Fruit fly (Drosophila melanogaster) whole organism, adult: ENCODE data around the gene Diap1.

Experiments
- CG11617 ChIP-seq: fragments of 200-800 bp; sonication (Bioruptor generic); optimal IDR thresholded peaks from 2 replicates; lab custom pipeline; 2017; ENCODE audit warnings: mild to moderate bottlenecking, missing biosample characterization, missing genetic modification reagents, missing genetic modification characterization
- CG12768 ChIP-seq: fragments of 200-800 bp; sonication (Bioruptor generic); optimal IDR thresholded peaks from 2 replicates; lab custom pipeline; 2017; ENCODE audit warnings: missing biosample characterization, missing genetic modification characterization, mild to moderate bottlenecking, moderate library complexity, missing genetic modification reagents
- CG14711 ChIP-seq: fragments of 200-800 bp; sonication (Bioruptor generic); optimal IDR thresholded peaks from 2 replicates; lab custom pipeline; 2018; ENCODE audit warnings: missing biosample characterization, mild to moderate bottlenecking, missing genetic modification characterization, moderate library complexity
- CG33017 ChIP-seq: fragments of 200-800 bp; sonication (Bioruptor generic); optimal IDR thresholded peaks from 2 replicates; lab custom pipeline; 2018; ENCODE audit warnings: missing biosample characterization, mild to moderate bottlenecking, missing genetic modification characterization, moderate library complexity
- CG5204 ChIP-seq: fragments of 200-800 bp; sonication (Bioruptor generic); optimal IDR thresholded peaks from 2 replicates; lab custom pipeline; 2016; ENCODE audit warnings: missing biosample characterization, missing genetic modification characterization
- CG7045 ChIP-seq: fragments of 200-800 bp; sonication (Bioruptor generic); optimal IDR thresholded peaks from 2 replicates; lab custom pipeline; 2017; ENCODE audit warnings: missing biosample characterization, mild to moderate bottlenecking, missing genetic modification characterization
- CG7101 ChIP-seq: fragments of 200-800 bp; sonication (Bioruptor generic); optimal IDR thresholded peaks from 2 replicates; lab custom pipeline; 2018; ENCODE audit warnings: missing biosample characterization, mild to moderate bottlenecking, missing genetic modification characterization, moderate library complexity
- Clk ChIP-seq: fragments of 200-800 bp; sonication (Bioruptor generic); optimal IDR thresholded peaks from 2 replicates; lab custom pipeline; 2017; ENCODE audit warnings: missing biosample characterization, missing genetic modification characterization
- Crg-1 ChIP-seq: fragments of 200-800 bp; sonication (Bioruptor generic); optimal IDR thresholded peaks from 2 replicates; lab custom pipeline; 2016; ENCODE audit warnings: missing biosample characterization, missing genetic modification characterization
- Hr96 ChIP-seq: fragments of 200-800 bp; sonication (Bioruptor generic); optimal IDR thresholded peaks from 2 replicates; lab custom pipeline; 2016; ENCODE audit warnings: missing biosample characterization, missing genetic modification characterization
- bab1 ChIP-seq: fragments of 200-800 bp; sonication (Bioruptor generic); optimal IDR thresholded peaks from 3 replicates; lab custom pipeline; 2019; ENCODE audit warnings: missing biosample characterization, mild to moderate bottlenecking, missing genetic modification characterization, moderate library complexity
- cic ChIP-seq: fragments of 200-800 bp; sonication (Bioruptor generic); optimal IDR thresholded peaks from 2 replicates; lab custom pipeline; 2017; ENCODE audit warnings: missing biosample characterization, mild to moderate bottlenecking, missing genetic modification characterization, moderate library complexity
- cnc ChIP-seq, 2 experiments: fragments of >200 bp; optimal IDR thresholded peaks; 2 replicates each; lab custom pipeline; 2017
- kay ChIP-seq: fragments of 200-800 bp; sonication (Bioruptor generic); peaks from one replicate; lab custom pipeline; 2016; ENCODE audit warnings: missing biosample characterization, missing genetic modification characterization, borderline replicate concordance
- tj ChIP-seq: fragments of 200-800 bp; sonication (Bioruptor generic); optimal IDR thresholded peaks from 3 replicates; lab custom pipeline; 2017; ENCODE audit warnings: missing biosample characterization, mild to moderate bottlenecking, missing genetic modification characterization, moderate library complexity
- toe ChIP-seq: fragments of 200-800 bp; sonication (Bioruptor generic); optimal IDR thresholded peaks from 2 replicates; lab custom pipeline; 2016; ENCODE audit warnings: missing biosample characterization, missing genetic modification characterization

Diap1 gene

DNA sequence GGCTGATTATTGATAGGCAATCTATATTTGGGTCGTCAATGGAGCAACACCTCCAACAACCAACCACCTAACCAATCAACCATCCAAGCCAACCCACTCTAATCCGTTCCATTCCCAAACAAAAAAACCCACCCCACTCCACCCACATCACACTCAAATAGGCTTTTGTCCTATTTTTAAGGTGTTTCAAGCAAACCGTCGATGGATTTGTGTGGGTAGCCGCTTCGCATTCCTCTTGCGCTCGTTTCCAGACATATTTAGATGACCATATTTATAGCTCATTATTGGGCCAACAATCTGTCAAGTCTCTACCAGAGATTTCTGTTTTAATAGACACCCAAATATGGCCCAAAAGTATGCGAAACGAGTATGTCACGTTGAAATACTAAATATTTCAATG, 52.6 kb downstream of the Diap1 start:
- TF ChIP-seq CG14711 (tag; lab: Kevin White, UChicago) = no peak
- no peak for TF ChIP-seq CG12768 (GFP tag; lab: Kevin White, UChicago)
- TF ChIP-seq cic (GFP tag; lab: Kevin White, UChicago) = no peak
- TF ChIP-seq bab1 (GFP tag; lab: Kevin White, UChicago) = no peak
- TF ChIP-seq CG33017 (tag; lab: Kevin White, UChicago) = no peak
- no peak for TF ChIP-seq CG7045
- TF ChIP-seq kay (GFP tag; lab: Kevin White, UChicago) = no peak
- TF ChIP-seq Crg-1 = no peak
- no peak for TF ChIP-seq toe
- no peak for TF ChIP-seq Clk (GFP tag; lab: Kevin White, UChicago)
- TF ChIP-seq CG7101 (tag; lab: Kevin White, UChicago) = no peak
- no peak for TF ChIP-seq cnc (optimal IDR thresholded peaks at IDR 0.05; lab: Kevin White, UChicago)
- no peak for TF ChIP-seq CG5204
- no peak for TF ChIP-seq tj (GFP tag; lab: Kevin White, UChicago)
- TF ChIP-seq CG11617 (GFP tag; lab: Kevin White, UChicago) = no peak

DNA sequence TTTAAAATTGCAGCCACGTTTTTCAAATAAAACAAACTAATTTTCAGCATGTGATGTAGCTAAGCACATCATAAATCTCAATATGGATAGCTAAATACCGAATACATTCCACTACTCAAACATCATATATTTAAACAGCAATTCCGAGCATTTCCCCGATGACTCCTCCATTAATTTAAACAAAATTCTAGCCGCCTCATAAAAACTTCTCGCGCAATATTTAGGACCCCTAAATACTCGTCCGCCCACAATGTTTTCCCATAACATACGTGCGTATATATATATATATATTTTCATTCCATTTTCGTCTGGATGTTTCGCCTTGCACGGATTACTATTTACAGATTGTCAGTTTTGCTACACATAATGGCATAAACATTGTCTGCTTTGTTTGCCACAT, 54.8 kb downstream of the Diap1 start:
- TF ChIP-seq CG14711 (tag; lab: Kevin White, UChicago) (no peak), Hr96 (GFP tag; lab: Kevin White, UChicago) (no peak), tj (GFP tag; lab: Kevin White, UChicago) (no peak), cic (GFP tag; lab: Kevin White, UChicago) (no peak)
